Worm (Caenorhabditis elegans) whole organism, young adult: ENCODE results near the gene oac-8.

Experiments used
- F49E8.2 ChIP-seq: sonication (generic microtip); optimal IDR thresholded peaks from 3 replicates; lab custom pipeline; 2017; ENCODE audit warnings: missing genetic modification characterization, mild to moderate bottlenecking, missing compliant biosample characterization, antibody characterized with exemption, moderate library complexity; ENCODE audit not compliant: insufficient read depth
- F55B11.4 ChIP-seq: sonication (generic microtip); optimal IDR thresholded peaks from 2 replicates; lab custom pipeline; 2016; ENCODE audit warnings: missing compliant biosample characterization, missing genetic modification characterization, borderline replicate concordance; ENCODE audit not compliant: insufficient read depth
- ama-1 ChIP-seq, 3 experiments: fragments of 150-350 bp in 1 of 3; sonication (generic microtip) in 2 of 3; optimal IDR thresholded peaks; 2 replicates each; lab custom pipeline; 2014 to 2018; ENCODE audit warnings: missing biosample characterization in 2 of 3, missing genetic modification characterization in 2 of 3, missing genetic modification reagents in 2 of 3
- chd-7 ChIP-seq: sonication (generic microtip); optimal IDR thresholded peaks from 2 replicates; lab custom pipeline; 2016; ENCODE audit warnings: mild to moderate bottlenecking, missing genetic modification characterization, moderate library complexity, missing compliant biosample characterization
- dox-1 ChIP-seq: fragments of 200-800 bp; sonication (Bioruptor generic); IDR thresholded peaks from 2 replicates; pipeline ENCODE4 v1.3.6; 2022; ENCODE audit warnings: missing genetic modification reagents, missing genetic modification characterization, missing compliant biosample characterization
- nhr-90 ChIP-seq: sonication (generic microtip); optimal IDR thresholded peaks from 2 replicates; lab custom pipeline; 2016; ENCODE audit warnings: missing genotype, mild to moderate bottlenecking, missing genetic modification characterization, missing compliant biosample characterization
- pbrm-1 ChIP-seq: fragments of 200-800 bp; sonication (Bioruptor generic); IDR thresholded peaks from 2 replicates; pipeline ENCODE4 v1.3.6; 2022; ENCODE audit warnings: missing genetic modification reagents, missing genetic modification characterization, missing compliant biosample characterization
- sdz-38 ChIP-seq: sonication (generic microtip); optimal IDR thresholded peaks from 2 replicates; lab custom pipeline; 2016; ENCODE audit warnings: missing genotype, missing genetic modification characterization, missing compliant biosample characterization
- tbp1 ChIP-seq: fragments of 200-800 bp; sonication (Bioruptor generic); optimal IDR thresholded peaks from 2 replicates; lab custom pipeline; 2018; ENCODE audit warnings: mild to moderate bottlenecking, missing genetic modification characterization, missing compliant biosample characterization
- tbx-9 ChIP-seq: sonication (generic microtip); optimal IDR thresholded peaks from 2 replicates; lab custom pipeline; 2016; ENCODE audit warnings: borderline replicate concordance, missing genetic modification characterization, inconsistent platforms, missing compliant biosample characterization
- tlf-1 ChIP-seq: fragments of 200-800 bp; sonication (Bioruptor generic); optimal IDR thresholded peaks from 2 replicates; lab custom pipeline; 2018; ENCODE audit warnings: mild to moderate bottlenecking, missing genetic modification characterization, missing compliant biosample characterization
- ztf-18 ChIP-seq: sonication (generic microtip); optimal IDR thresholded peaks from 2 replicates; lab custom pipeline; 2016; ENCODE audit warnings: missing genotype, mild to moderate bottlenecking, missing genetic modification characterization, missing compliant biosample characterization

- no peak for TF ChIP-seq tbx-9 (tag; lab: Kevin White, UChicago)
- no peak for TF ChIP-seq tlf-1 (GFP tag; lab: Kevin White, UChicago)
- TF ChIP-seq sdz-38 (tag; lab: Kevin White, UChicago) = no peak
- no peak for TF ChIP-seq F49E8.2 (tag; lab: Kevin White, UChicago)
- no peak for TF ChIP-seq tbp1 (GFP tag; lab: Kevin White, UChicago)
- no peak for TF ChIP-seq chd-7 (tag; lab: Kevin White, UChicago)
- TF ChIP-seq dox-1 (GFP tag; lab: Robert Waterston, UW) = no peak
- TF ChIP-seq ztf-18 (tag; lab: Kevin White, UChicago) = no peak
- no peak for TF ChIP-seq pbrm-1 (GFP tag; lab: Robert Waterston, UW)
- no peak for TF ChIP-seq ama-1 (optimal IDR thresholded peaks at IDR 0.05; lab: Kevin White, UChicago)
- TF ChIP-seq ama-1 (GFP tag; optimal IDR thresholded peaks at IDR 0.05; lab: Kevin White, UChicago) = no peak
- TF ChIP-seq nhr-90 = no peak
- no peak for TF ChIP-seq F55B11.4 (tag; lab: Kevin White, UChicago)
Observed at ce11 chrIV:10574471-10574870, 9.9 kb upstream of the oac-8 start.
